Worm (Caenorhabditis elegans) whole organism, late embryonic: ENCODE results near the gene bath-30.

ENCODE experiments used
- C08G9.2 ChIP-seq: sonication (generic microtip); optimal IDR thresholded peaks from 2 replicates; lab custom pipeline; 2016; ENCODE audit warnings: mild to moderate bottlenecking, missing genetic modification characterization, moderate library complexity, missing compliant biosample characterization
- C38D4.7 ChIP-seq: fragments of 200-800 bp; sonication (Bioruptor generic); optimal IDR thresholded peaks from 2 replicates; lab custom pipeline; 2018; ENCODE audit warnings: mild to moderate bottlenecking, missing genetic modification characterization, moderate library complexity, missing compliant biosample characterization
- K02D7.2 ChIP-seq: sonication (generic microtip); optimal IDR thresholded peaks from 2 replicates; lab custom pipeline; 2017; ENCODE audit warnings: mild to moderate bottlenecking, missing genetic modification characterization, missing compliant biosample characterization
- ahr-1 ChIP-seq: sonication (generic microtip); optimal IDR thresholded peaks from 2 replicates; lab custom pipeline; 2016; ENCODE audit warnings: missing genetic modification characterization, missing compliant biosample characterization
- ceh-14 ChIP-seq: sonication (generic microtip); optimal IDR thresholded peaks from 2 replicates; lab custom pipeline; 2016; ENCODE audit warnings: missing genotype, missing genetic modification characterization, missing compliant biosample characterization
- ceh-19 ChIP-seq: fragments of 200-800 bp; sonication (Bioruptor generic); optimal IDR thresholded peaks from 2 replicates; lab custom pipeline; 2018; ENCODE audit warnings: mild to moderate bottlenecking, missing genetic modification characterization, missing compliant biosample characterization
- ceh-22 ChIP-seq: sonication (generic microtip); optimal IDR thresholded peaks from 2 replicates; lab custom pipeline; 2017; ENCODE audit warnings: missing biosample characterization, missing genetic modification characterization
- ceh-31 ChIP-seq: sonication (generic microtip); optimal IDR thresholded peaks from 2 replicates; lab custom pipeline; 2016; ENCODE audit warnings: missing genetic modification characterization, missing compliant biosample characterization
- ceh-34 ChIP-seq: sonication (generic microtip); optimal IDR thresholded peaks from 2 replicates; lab custom pipeline; 2016; ENCODE audit warnings: mild to moderate bottlenecking, missing genetic modification characterization, missing compliant biosample characterization
- ceh-45 ChIP-seq: fragments of 200-800 bp; sonication (Bioruptor generic); IDR thresholded peaks from 2 replicates; pipeline ENCODE4 v1.3.6; 2022; ENCODE audit warnings: missing genetic modification reagents, missing genetic modification characterization, missing compliant biosample characterization
- ceh-6 ChIP-seq: fragments of 200-800 bp; sonication (Bioruptor generic); optimal IDR thresholded peaks from 2 replicates; lab custom pipeline; 2018; ENCODE audit warnings: mild to moderate bottlenecking, missing genetic modification characterization, missing compliant biosample characterization
- ceh-9 ChIP-seq: sonication (generic microtip); optimal IDR thresholded peaks from 2 replicates; lab custom pipeline; 2016; ENCODE audit warnings: mild to moderate bottlenecking, missing genetic modification characterization, inconsistent platforms, missing compliant biosample characterization
- che-1 ChIP-seq: sonication (generic microtip); optimal IDR thresholded peaks from 2 replicates; lab custom pipeline; 2016; ENCODE audit warnings: mild to moderate bottlenecking, missing genetic modification characterization, missing compliant biosample characterization
- dmd-4 ChIP-seq: sonication (generic microtip); optimal IDR thresholded peaks from 2 replicates; lab custom pipeline; 2016; ENCODE audit warnings: borderline replicate concordance, missing genetic modification characterization, missing compliant biosample characterization
- dve-1 ChIP-seq: sonication (generic microtip); optimal IDR thresholded peaks from 2 replicates; lab custom pipeline; 2017; ENCODE audit warnings: antibody characterized with exemption, mild to moderate bottlenecking, missing genetic modification characterization, missing compliant biosample characterization
- elt-4 ChIP-seq: sonication (generic microtip); optimal IDR thresholded peaks from 2 replicates; lab custom pipeline; 2016; ENCODE audit warnings: missing genetic modification characterization, missing compliant biosample characterization
- fax-1 ChIP-seq: sonication (generic microtip); optimal IDR thresholded peaks from 2 replicates; lab custom pipeline; 2016; ENCODE audit warnings: missing genotype, missing genetic modification characterization, missing compliant biosample characterization
- fkh-6 ChIP-seq: sonication (generic microtip); optimal IDR thresholded peaks from 2 replicates; lab custom pipeline; 2016; ENCODE audit warnings: missing genetic modification characterization, missing compliant biosample characterization
- hlh-13 ChIP-seq: fragments of 200-800 bp; sonication (Bioruptor generic); optimal IDR thresholded peaks from 2 replicates; lab custom pipeline; 2018; ENCODE audit warnings: mild to moderate bottlenecking, missing genetic modification characterization, missing compliant biosample characterization
- hlh-15 ChIP-seq: sonication (generic microtip); optimal IDR thresholded peaks from 2 replicates; lab custom pipeline; 2016; ENCODE audit warnings: missing genetic modification characterization, missing compliant biosample characterization
- hlh-30 ChIP-seq: sonication (generic microtip); optimal IDR thresholded peaks from 2 replicates; lab custom pipeline; 2017; ENCODE audit warnings: antibody characterized with exemption, missing genetic modification characterization, missing compliant biosample characterization; ENCODE audit not compliant: insufficient read depth
- hlh-8 ChIP-seq: sonication (generic microtip); optimal IDR thresholded peaks from 2 replicates; lab custom pipeline; 2016; ENCODE audit warnings: missing genotype, missing genetic modification characterization, missing compliant biosample characterization
- lim-6 ChIP-seq: sonication (generic microtip); optimal IDR thresholded peaks from 2 replicates; lab custom pipeline; 2016; ENCODE audit warnings: missing genetic modification characterization, missing compliant biosample characterization
- madf-2 ChIP-seq: sonication (generic microtip); optimal IDR thresholded peaks from 2 replicates; lab custom pipeline; 2017; ENCODE audit warnings: missing genetic modification characterization, missing compliant biosample characterization
- nhr-232 ChIP-seq: sonication (generic microtip); optimal IDR thresholded peaks from 2 replicates; lab custom pipeline; 2016; ENCODE audit warnings: missing genetic modification characterization, missing compliant biosample characterization
- odd-2 ChIP-seq: sonication (generic microtip); optimal IDR thresholded peaks from 2 replicates; lab custom pipeline; 2017; ENCODE audit warnings: antibody characterized with exemption, mild to moderate bottlenecking, missing genetic modification characterization, missing compliant biosample characterization
- pha-4 ChIP-seq: fragments of 150-350 bp; optimal IDR thresholded peaks from 2 replicates; lab custom pipeline; 2018; ENCODE audit warnings: missing biosample characterization, missing genetic modification reagents, missing genetic modification characterization
- pros-1 ChIP-seq: fragments of 150-350 bp; optimal IDR thresholded peaks from 2 replicates; lab custom pipeline; 2014; ENCODE audit warnings: missing biosample characterization, missing genetic modification reagents, missing genetic modification characterization
- ref-2 ChIP-seq: sonication (generic microtip); optimal IDR thresholded peaks from 2 replicates; lab custom pipeline; 2016; ENCODE audit warnings: missing genetic modification characterization, missing compliant biosample characterization
- sox-2 ChIP-seq: fragments of 200-800 bp; sonication (Bioruptor generic); IDR thresholded peaks from 2 replicates; pipeline ENCODE4 v1.3.6; 2022; ENCODE audit warnings: missing genetic modification reagents, missing genetic modification characterization, missing compliant biosample characterization
- syd-9 ChIP-seq: sonication (generic microtip); optimal IDR thresholded peaks from 2 replicates; lab custom pipeline; 2016; ENCODE audit warnings: mild to moderate bottlenecking, missing genetic modification characterization, moderate library complexity, missing compliant biosample characterization
- unc-42 ChIP-seq: sonication (generic microtip); optimal IDR thresholded peaks from 2 replicates; lab custom pipeline; 2016; ENCODE audit warnings: missing genotype, missing genetic modification characterization, missing compliant biosample characterization
- unc-55 ChIP-seq: sonication (generic microtip); optimal IDR thresholded peaks from 2 replicates; lab custom pipeline; 2017; ENCODE audit warnings: missing biosample characterization, missing genetic modification reagents, missing genetic modification characterization
- unc-86 ChIP-seq: sonication (generic microtip); optimal IDR thresholded peaks from 2 replicates; lab custom pipeline; 2016; ENCODE audit warnings: missing genetic modification characterization, missing compliant biosample characterization
- zip-5 ChIP-seq: sonication (generic microtip); optimal IDR thresholded peaks from 2 replicates; lab custom pipeline; 2016; ENCODE audit warnings: missing genetic modification characterization, missing compliant biosample characterization
- ztf-16 ChIP-seq: sonication (generic microtip); optimal IDR thresholded peaks from 2 replicates; lab custom pipeline; 2017; ENCODE audit warnings: missing genetic modification characterization, missing compliant biosample characterization

The bath-30 gene

ce11 chrII:3367100-3367499 is 20.9 kb upstream of the bath-30 start, which contains the start of gene Y49F6C.6:
Y49F6C.6 (minus strand) TSS chrII:3367200.
- TF ChIP-seq unc-86 (tag; lab: Kevin White, UChicago), result no peak
- no peak for TF ChIP-seq unc-42 (tag; lab: Kevin White, UChicago)
- no peak for TF ChIP-seq madf-2 (tag; lab: Kevin White, UChicago)

- TF ChIP-seq nhr-232 (tag; lab: Kevin White, UChicago), result no peak
- TF ChIP-seq ceh-34, result no peak
- TF ChIP-seq ceh-45 (GFP tag; lab: Robert Waterston, UW), result no peak
- TF ChIP-seq madf-2 (tag; lab: Kevin White, UChicago), result no peak
- TF ChIP-seq ztf-16 (tag; lab: Kevin White, UChicago), result no peak
- no peak for TF ChIP-seq ahr-1
- TF ChIP-seq sox-2 (GFP tag; lab: Robert Waterston, UW), result no peak
- no peak for TF ChIP-seq ceh-9 (tag; lab: Kevin White, UChicago)
- no peak for TF ChIP-seq lim-6
- no peak for TF ChIP-seq C38D4.7 (GFP tag; lab: Kevin White, UChicago)
- no peak for TF ChIP-seq che-1 (tag; lab: Kevin White, UChicago)
- TF ChIP-seq zip-5 (tag; lab: Kevin White, UChicago), result no peak
- no peak for TF ChIP-seq hlh-13
- TF ChIP-seq ceh-22 (tag; lab: Kevin White, UChicago), result no peak
- TF ChIP-seq unc-42 (tag; lab: Kevin White, UChicago), result no peak
- no peak for TF ChIP-seq ceh-6 (GFP tag; lab: Kevin White, UChicago)
- TF ChIP-seq fax-1, result no peak
- no peak for TF ChIP-seq unc-55 (GFP tag; lab: Kevin White, UChicago)
Measured at ce11 chrII:3358834-3359233, 12.7 kb upstream of the bath-30 start, which contains the start of the genes lido-14 and bath-27. lido-14 (plus strand) TSS chrII:3359134. bath-27 (plus strand) TSS chrII:3359139.

- no peak for TF ChIP-seq ceh-14 (tag; lab: Kevin White, UChicago)
- no peak for TF ChIP-seq C08G9.2 (tag; lab: Kevin White, UChicago)
- TF ChIP-seq K02D7.2 (tag; lab: Kevin White, UChicago), result no peak
- TF ChIP-seq ceh-31, result no peak
- TF ChIP-seq hlh-30 (tag; lab: Kevin White, UChicago), result no peak
- no peak for TF ChIP-seq hlh-8 (tag; lab: Kevin White, UChicago)
- no peak for TF ChIP-seq fkh-6 (tag; lab: Kevin White, UChicago)
- no peak for TF ChIP-seq madf-2 (tag; lab: Kevin White, UChicago)
- TF ChIP-seq hlh-13, result no peak
- TF ChIP-seq pha-4 (tag; lab: Kevin White, UChicago), result no peak
- no peak for TF ChIP-seq unc-86 (tag; lab: Kevin White, UChicago)
- TF ChIP-seq ceh-19 (GFP tag; lab: Kevin White, UChicago), result no peak
- TF ChIP-seq odd-2 (tag; lab: Kevin White, UChicago), result no peak
- TF ChIP-seq elt-4 (tag; lab: Kevin White, UChicago), result no peak
- TF ChIP-seq syd-9 (tag; lab: Kevin White, UChicago), result no peak
- no peak for TF ChIP-seq dve-1 (tag; lab: Kevin White, UChicago)
- TF ChIP-seq dmd-4, result no peak
- no peak for TF ChIP-seq ref-2 (tag; lab: Kevin White, UChicago)
- TF ChIP-seq pros-1 (tag; lab: Kevin White, UChicago), result no peak
Measured at ce11 chrII:3349820-3350291, 3.7 kb upstream of the bath-30 start, which contains the start of gene F14D2.8. F14D2.8 (minus strand) TSS chrII:3349870.

- TF ChIP-seq hlh-15 (no peak), pros-1 (tag; lab: Kevin White, UChicago) (no peak), C08G9.2 (tag; lab: Kevin White, UChicago) (no peak)
Measured at ce11 chrII:3347940-3348610, 1.9 kb upstream of the bath-30 start, which contains the start of the genes F14D2.14 and bath-29. F14D2.14 (minus strand) TSS chrII:3347990. bath-29 (plus strand) TSS chrII:3348560.
